Worm (Caenorhabditis elegans): ENCODE data around the gene rsu-1.

DNA sequence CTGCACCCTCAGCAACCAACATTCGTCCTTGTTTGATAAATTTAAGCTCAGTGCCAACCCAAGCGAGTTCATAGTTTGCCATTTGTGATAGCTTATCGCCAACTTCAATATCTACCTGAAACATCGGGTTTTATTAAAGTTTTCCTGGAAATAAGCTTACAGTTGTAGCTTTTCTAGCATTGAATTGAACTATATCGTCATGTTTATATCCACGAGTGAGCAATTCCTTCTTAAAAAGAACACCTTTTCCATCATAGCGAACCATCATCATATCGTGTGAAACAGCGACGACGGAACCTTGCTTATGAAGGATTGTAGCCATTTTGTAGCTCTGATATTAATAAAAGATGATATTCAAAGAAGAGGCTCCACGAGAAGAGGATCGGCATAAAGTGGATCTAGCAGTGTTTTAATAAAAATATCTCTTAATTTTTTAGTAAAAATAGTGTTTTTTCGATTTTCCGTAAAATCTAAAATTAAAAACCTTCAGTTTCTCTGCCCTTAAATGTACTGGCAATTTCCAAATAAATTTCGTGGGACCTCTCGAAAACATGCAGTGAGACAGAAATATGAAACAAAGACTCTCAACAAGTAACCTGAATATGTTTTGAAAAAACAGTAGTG, 30.5 kb downstream of the rsu-1 start, which contains the start of gene M01F1.8:
- no peak for TF ChIP-seq ztf-11 (tag; optimal IDR thresholded peaks at IDR 0.05)
- TF ChIP-seq lsy-2 (tag; optimal IDR thresholded peaks at IDR 0.05), result no peak
- TF ChIP-seq unc-62 (GFP tag; optimal IDR thresholded peaks at IDR 0.05), result no peak
